Worm (Caenorhabditis elegans) whole organism, L1 larva: ENCODE measurements around the gene C54D10.9.

ENCODE experiments used
- elt-2 ChIP-seq: sonication (generic microtip); optimal IDR thresholded peaks from 2 replicates; lab custom pipeline; 2016; ENCODE audit warnings: missing genetic modification characterization, mild to moderate bottlenecking, inconsistent platforms, missing compliant biosample characterization, missing genetic modification reagents
- hlh-17 ChIP-seq: fragments of 200-800 bp; sonication (Bioruptor generic); optimal IDR thresholded peaks from 2 replicates; lab custom pipeline; 2018; ENCODE audit warnings: missing genetic modification characterization, mild to moderate bottlenecking, missing compliant biosample characterization, moderate library complexity, borderline replicate concordance
- lin-15B ChIP-seq: fragments of 150-350 bp; sonication (generic microtip); optimal IDR thresholded peaks from 3 replicates; lab custom pipeline; 2014; ENCODE audit warnings: missing biosample characterization, missing genetic modification characterization
- lsy-2 ChIP-seq, 2 experiments: fragments of 150-350 bp; optimal IDR thresholded peaks; 2 replicates each; lab custom pipeline; 2014; ENCODE audit warnings: missing biosample characterization in 2 of 2, missing genetic modification characterization in 2 of 2
- mdl-1 ChIP-seq, 2 experiments: fragments of 150-350 bp; optimal IDR thresholded peaks; 2 replicates each; lab custom pipeline; 2014 to 2017; ENCODE audit warnings: missing biosample characterization in 2 of 2, missing genetic modification characterization in 2 of 2, inconsistent platforms in 1 of 2
- nhr-11 ChIP-seq: fragments of 150-350 bp; optimal IDR thresholded peaks from 2 replicates; lab custom pipeline; 2014; ENCODE audit warnings: missing biosample characterization, missing genetic modification characterization
- nhr-76 ChIP-seq: sonication (generic microtip); optimal IDR thresholded peaks from 2 replicates; lab custom pipeline; 2017; ENCODE audit warnings: missing biosample characterization, missing genetic modification characterization
- tbx-2 ChIP-seq: sonication (generic microtip); optimal IDR thresholded peaks from 2 replicates; lab custom pipeline; 2016; ENCODE audit warnings: missing genetic modification characterization, missing compliant biosample characterization
- unc-130 ChIP-seq: fragments of 150-350 bp; optimal IDR thresholded peaks from 2 replicates; lab custom pipeline; 2017; ENCODE audit warnings: missing biosample characterization, missing genetic modification characterization, inconsistent platforms
- ztf-4 ChIP-seq: fragments of 150-350 bp; optimal IDR thresholded peaks from 2 replicates; lab custom pipeline; 2014; ENCODE audit warnings: missing biosample characterization, missing genetic modification characterization

DNA sequence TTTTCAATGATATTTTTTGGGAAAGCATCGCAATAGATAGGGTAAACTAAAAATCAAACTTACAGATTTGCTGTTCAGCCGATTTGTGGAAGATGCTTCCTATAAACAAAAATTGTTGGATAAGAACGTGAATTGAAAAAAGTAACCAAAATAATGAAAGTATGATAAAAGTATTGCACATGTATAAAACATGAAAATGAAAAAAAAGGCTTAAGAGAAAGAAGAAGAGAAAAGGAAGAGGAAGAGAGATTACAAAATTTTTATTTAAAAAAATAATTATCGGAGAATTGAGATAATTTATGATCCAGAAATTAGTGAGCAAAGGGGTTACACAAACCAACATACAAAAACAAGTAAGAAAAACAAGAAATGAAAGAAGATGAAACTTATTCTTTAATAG lies 5.5 kb upstream of the C54D10.9 start, which contains the start of gene pals-37:
- TF ChIP-seq hlh-17 (GFP tag; lab: Kevin White, UChicago) (no peak), unc-130 (tag; lab: Kevin White, UChicago) (no peak), ztf-4 (tag; lab: Kevin White, UChicago) (no peak), nhr-11 (no peak), mdl-1 (tag; optimal IDR thresholded peaks at IDR 0.05; lab: Kevin White, UChicago) (no peak), lin-15B (no peak), nhr-76 (tag; lab: Kevin White, UChicago) (no peak), elt-2 (tag; lab: Kevin White, UChicago) (no peak), lsy-2 (tag; optimal IDR thresholded peaks at IDR 0.05; lab: Kevin White, UChicago) (no peak), tbx-2 (tag; lab: Kevin White, UChicago) (no peak)
